Fruit fly (Drosophila melanogaster): ENCODE data around the gene CG14384.

CG14384 gene

DNA sequence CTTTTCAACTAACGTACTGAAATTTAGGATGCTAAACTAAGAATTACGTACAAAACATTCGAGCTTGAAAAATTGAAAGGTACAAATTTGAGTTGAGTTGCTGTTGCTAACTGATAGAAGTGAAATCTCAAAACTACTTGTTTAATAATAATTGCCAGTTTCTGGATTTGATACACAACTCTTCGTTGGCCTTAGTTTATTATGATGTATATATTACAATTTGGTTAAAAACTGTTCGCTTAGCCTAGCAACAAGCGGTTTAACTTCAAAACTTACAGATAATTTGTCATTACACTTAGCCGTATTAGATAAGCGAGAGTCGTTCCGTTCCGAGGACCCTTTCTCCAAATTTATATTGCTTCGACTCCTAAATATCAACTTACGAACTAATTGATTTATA, at the start of gene CG14384, which contains the start of gene grsm:
Gene CG14384 (minus strand): TSS at position 101 of the 400 bp plus-strand sequence.
Gene grsm (minus strand): TSS at position 101 of the 400 bp plus-strand sequence.
- TF ChIP-seq CTCF (optimal IDR thresholded peaks at IDR 0.05) (no peak), CG8478 (optimal IDR thresholded peaks at IDR 0.05) (no peak)

DNA sequence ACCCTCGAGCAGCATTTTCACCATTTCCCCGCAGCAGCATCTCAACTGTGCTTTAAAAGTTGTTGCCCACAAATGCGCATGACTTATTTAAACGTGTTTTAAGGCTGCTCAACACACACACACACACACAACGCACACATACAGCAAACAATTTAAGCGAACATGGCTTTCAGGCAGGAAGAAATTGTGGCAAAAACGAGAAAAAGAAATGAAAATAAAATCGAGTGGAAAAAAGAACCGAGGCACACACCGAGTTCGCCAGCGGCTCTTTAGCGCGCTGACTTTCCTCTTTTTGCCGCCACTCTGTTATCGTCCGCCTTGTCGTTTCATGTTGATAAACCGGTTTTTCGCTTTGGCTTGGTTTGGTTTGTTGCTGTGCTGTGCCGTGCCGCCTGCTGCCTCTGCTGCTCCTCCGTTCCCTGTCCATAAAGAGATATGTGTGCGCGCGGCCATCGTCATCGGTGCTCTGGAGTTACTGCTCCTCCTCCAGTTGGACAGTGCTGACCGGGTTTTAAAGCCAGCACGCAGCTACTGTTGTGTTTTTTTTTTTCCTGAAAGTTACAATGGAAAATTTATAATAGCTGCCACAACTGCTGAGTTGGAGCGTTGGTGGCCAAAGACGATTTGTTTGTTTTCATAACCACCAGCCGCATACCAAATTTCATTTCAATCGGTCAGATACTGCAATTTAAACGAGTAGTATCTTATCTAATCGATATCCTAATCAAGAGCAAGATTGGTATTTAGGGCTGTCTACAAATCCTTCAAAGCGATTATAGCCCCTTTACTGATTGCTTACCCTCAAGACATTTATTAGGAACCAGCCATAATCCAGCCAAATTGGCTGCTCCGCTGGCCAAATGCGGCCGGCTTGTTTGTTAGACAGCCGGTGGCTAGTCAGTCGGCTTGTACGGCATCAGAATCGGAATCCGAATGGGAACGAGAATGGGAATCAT, 48.6 kb upstream of the CG14384 start:
- TF ChIP-seq CTCF (optimal IDR thresholded peaks at IDR 0.05) (no peak), CG8478 (optimal IDR thresholded peaks at IDR 0.05) (no peak)

DNA sequence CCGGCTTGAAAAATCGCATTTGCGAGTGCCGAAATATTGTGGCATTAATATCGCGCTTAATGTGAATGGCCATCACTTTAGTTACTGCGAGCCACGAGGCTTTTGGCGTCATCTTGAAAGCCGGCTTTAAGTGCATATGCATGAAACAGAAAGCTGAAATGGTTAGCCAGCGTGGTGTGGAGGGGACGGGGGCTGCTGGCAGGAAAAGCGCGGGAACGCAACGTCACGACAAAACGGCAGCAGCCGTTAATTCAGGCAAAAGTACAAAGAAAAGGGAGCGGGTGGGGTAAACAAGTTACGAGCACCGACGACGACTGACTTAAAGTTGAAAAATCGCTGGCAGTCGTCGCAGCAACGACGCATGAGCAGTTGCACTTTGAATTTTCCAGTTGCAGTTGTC, 47.9 kb upstream of the CG14384 start:
- TF ChIP-seq CG8478 (optimal IDR thresholded peaks at IDR 0.05) (no peak), CTCF (optimal IDR thresholded peaks at IDR 0.05) (no peak)

DNA sequence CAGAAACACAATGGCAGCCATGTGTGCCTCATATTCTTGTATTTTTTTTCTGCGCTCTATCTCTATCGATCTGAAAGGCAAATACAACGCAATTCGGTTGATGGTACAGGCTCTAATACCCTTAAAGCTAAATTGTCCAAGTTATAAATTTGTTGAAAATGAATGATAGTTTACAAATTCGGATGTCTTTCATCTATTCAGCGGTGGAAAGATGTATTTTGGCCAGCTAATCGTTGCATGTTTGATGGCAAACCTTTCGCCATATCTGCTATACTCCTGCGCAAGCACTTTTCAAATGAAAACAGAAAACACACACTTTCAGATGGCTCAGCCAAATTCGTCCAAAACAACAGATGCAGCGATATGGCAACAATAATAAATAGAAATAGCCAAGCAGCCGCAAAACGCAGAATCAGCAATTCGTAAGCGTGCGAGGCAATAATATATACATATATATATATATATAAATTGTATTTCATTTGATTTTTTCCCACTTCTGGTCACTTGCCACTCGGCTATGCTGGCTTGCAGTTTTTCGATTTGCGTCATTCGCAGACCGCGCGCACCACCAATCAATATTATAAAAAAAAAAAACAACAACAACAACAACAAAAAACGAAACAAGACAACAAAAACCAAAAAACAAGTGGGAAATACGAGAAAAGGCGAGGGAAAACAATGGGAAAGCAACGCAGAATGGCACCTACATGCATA, 46.8 kb upstream of the CG14384 start:
- no peak for TF ChIP-seq CG8478 (optimal IDR thresholded peaks at IDR 0.05)
- no peak for TF ChIP-seq CTCF (optimal IDR thresholded peaks at IDR 0.05)

DNA sequence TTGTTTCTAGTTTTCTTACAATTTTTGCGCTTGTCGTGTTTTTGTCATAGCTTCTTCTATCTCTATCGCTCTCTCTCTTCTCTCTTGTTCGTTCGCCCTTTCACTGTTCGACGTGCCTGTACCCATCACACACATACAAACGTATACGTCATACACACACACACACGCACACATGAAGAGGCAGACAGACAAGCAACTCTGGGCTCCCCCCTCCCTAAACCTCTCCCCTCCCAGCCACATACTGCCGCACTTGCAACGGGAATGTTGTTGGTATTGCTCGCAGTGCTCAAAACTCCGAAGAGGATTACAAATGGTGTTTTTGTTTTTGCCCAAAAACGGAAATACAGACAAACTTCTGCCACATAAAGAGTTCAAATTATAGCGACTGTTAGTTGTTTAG, 45.5 kb upstream of the CG14384 start:
- no peak for TF ChIP-seq CG8478 (optimal IDR thresholded peaks at IDR 0.05)
- no peak for TF ChIP-seq CTCF (optimal IDR thresholded peaks at IDR 0.05)

DNA sequence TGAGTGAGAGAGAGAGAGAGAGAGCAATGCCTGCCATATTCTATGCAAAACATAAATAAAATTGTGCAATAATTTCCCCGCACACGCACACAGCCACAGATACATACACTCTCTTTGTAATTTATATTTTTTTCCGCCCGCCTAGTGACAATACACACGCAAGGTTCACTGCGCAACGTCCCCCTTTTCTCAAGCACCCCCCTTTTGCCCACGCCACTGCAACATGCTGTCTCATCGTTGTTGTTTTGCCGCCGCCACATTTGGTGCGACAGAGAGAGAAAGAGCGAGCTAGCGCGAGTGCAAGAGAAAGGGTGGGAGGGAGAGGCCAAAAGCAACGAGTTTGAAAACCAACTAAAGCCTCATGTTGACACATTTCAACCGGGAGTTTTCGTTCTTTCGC, 44.8 kb upstream of the CG14384 start:
- TF ChIP-seq CG8478 (optimal IDR thresholded peaks at IDR 0.05): no peak
- no peak for TF ChIP-seq CTCF (optimal IDR thresholded peaks at IDR 0.05)

DNA sequence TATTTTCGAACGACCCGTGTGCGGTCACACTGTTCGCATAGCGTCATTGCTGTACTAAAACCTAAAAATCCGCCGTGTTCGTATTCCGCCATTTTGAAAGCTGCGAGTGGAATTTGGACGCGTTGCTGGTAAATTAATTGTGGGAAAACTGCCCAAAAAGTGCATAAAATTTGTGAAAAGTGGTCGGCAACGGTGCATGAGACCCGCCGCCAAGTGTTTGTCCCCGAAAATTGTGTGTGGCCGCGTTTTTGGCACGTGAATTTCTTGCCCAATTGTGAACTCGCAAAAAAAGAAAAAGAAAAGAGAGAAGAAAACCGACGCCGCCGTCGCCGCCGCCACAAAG, 44.1 kb upstream of the CG14384 start, which contains the start of gene CtBP:
Gene CtBP (plus strand): TSS at position 29 of the 343 bp plus-strand sequence.
- TF ChIP-seq CG8478 (optimal IDR thresholded peaks at IDR 0.05): no peak
- no peak for TF ChIP-seq CTCF (optimal IDR thresholded peaks at IDR 0.05)

DNA sequence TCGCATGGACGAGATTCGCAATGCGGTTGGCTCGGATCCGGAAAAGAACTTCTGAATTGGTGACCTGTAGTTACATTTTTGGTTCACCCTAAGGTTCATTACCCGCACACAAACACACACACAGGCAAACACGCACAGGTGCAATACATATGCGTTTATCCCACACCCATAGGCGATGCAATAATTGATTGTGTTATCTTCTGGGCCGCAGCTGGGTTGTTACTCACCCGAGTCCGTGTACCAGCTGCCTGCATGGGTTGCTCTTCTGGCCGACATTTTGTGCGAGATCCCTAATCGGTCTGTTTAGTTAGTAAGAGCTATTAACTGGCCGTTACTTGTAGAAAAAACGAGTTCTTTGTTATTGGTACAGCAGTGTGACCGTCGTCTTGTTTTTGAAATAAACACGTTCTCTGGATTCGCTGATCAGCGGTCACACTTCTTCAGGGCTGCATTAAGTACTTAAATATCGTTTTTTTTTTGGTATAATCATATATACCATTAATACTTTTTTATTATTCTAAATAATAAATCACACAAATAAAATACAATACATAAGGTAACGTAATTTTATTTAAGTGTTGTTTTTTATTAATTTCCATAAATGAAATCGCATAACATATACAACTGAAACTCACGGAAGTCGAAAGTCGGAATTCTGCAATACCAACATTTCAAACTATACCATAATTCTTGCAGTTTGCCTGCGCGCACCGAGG, 43.6 kb upstream of the CG14384 start, which contains the start of gene CG8031:
Gene CG8031 (minus strand): TSS at position 406 of the 716 bp plus-strand sequence.
- TF ChIP-seq CG8478 (optimal IDR thresholded peaks at IDR 0.05) (no peak), CTCF (optimal IDR thresholded peaks at IDR 0.05) (no peak)

DNA sequence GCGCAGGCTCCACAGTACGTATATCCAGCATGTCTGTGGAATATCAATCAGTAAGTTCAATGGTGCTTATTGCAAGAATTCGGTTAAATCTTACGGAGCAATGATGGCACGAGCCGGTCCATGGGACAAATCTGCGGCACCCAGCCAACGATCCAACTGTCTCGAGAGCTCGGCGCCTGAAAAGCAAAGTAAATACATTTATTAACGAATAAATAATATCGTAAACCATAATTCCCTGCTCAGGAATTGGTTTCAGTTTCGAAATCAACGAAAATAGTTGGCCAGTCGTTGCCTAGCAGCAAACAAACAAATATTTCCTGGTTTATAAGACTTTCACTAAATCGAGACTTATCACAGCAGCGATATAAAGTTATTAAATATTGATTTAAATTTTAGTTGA, 42.1 kb upstream of the CG14384 start, which contains the start of gene CG11656:
Gene CG11656 (plus strand): TSS at position 301 of the 400 bp plus-strand sequence.
- no peak for TF ChIP-seq CG8478 (optimal IDR thresholded peaks at IDR 0.05)
- TF ChIP-seq CTCF (optimal IDR thresholded peaks at IDR 0.05): no peak

DNA sequence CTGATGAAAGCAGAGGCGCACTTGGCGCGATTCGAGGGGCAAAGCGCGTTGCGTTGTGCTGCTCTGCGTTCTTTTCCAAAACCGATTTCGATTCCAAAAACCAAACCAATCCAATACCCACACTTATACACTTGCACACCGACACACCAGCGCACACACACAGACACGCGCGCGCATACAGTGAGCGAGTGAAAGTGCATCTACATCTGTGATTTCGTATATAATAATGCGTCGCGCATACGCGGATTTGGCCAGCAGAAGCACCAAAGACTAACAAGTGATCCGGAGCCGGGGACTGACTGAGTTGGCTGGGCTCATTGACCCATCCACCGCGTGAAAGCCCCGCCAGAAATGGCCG, 30.7 kb upstream of the CG14384 start:
- TF ChIP-seq CTCF (optimal IDR thresholded peaks at IDR 0.05): no peak
- TF ChIP-seq CG8478 (optimal IDR thresholded peaks at IDR 0.05): no peak

DNA sequence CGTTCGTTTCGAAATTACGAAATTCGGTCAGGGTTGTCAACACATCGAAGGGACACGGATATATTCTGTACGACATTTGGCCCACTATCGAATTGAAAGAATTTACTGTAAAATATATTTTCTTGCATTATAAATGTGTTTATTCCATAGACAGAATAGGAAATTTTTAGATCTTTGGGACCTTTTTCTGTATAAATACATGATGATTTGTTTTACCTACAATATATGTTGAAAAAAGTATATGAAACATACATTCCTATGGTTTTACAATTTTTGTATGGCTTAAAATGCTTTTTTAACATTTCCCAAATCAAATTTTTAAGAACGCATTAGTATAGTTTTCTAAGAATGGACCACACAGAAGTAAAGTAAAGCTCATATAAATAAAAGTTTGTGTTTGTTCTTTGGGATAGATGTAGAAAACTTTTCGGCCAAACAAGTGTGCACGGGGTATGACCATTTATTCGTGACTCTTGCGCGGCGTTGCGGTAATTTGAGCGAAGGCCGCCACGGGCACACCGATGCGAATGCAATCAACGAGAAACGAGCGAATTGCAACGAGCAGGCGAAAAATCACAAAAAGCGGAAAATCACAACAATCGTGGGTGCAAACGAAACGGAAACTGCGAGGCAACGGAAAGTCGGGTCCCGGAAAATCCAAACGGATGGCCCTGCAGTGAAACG, 30.2 kb upstream of the CG14384 start, which contains the start of the genes CG17327, CG44194 and CG7518:
Gene CG17327 (minus strand): TSS at position 177 of the 684 bp plus-strand sequence.
Gene CG44194 (minus strand): TSS at position 177 of the 684 bp plus-strand sequence.
Gene CG7518 (plus strand): TSS at position 540 of the 684 bp plus-strand sequence.
- TF ChIP-seq CG8478 (optimal IDR thresholded peaks at IDR 0.05) (no peak), CTCF (optimal IDR thresholded peaks at IDR 0.05) (no peak)

DNA sequence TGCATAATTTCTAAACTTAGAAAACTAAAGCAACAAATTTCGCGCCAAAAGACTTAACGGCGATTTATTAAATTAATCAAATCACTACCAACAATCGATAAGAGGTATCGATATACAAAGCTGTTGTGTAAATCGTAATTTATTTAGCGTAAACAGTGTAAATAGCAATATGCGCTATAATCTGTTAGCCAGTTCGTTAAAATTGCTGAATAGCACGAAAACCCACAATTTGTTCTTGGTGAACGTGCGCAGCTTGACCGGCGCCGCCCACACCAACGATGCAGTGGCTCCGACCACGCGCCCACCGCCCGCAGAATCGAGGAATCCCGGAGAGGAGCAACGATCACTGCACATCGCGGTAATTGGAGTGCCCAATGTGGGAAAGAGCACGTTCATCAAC, 28.0 kb upstream of the CG14384 start, which contains the start of gene CG7488:
Gene CG7488 (plus strand): TSS at position 99 of the 400 bp plus-strand sequence.
- TF ChIP-seq CTCF (optimal IDR thresholded peaks at IDR 0.05) (no peak), CG8478 (optimal IDR thresholded peaks at IDR 0.05) (no peak)

DNA sequence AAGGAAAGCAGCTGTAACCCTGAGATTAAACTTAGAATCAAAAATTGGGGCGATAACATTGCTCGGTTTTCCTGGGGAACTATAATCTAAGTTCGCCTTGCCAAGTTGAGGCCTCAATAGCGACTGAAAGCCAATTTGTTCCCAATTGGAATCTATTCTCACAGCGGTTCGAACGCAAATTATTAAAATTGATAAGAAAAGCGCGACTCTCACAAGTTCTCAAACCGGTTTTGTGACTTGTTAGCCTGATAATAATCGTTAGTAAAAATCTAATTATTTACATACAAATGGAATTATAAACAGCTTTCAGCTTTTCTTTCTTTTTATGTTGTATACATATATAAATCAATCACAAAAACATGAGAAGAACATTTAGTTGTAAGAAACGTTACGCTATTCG, 27.5 kb upstream of the CG14384 start, which contains the start of gene yellow-f2:
Gene yellow-f2 (minus strand): TSS at position 101 of the 400 bp plus-strand sequence.
- TF ChIP-seq CTCF (optimal IDR thresholded peaks at IDR 0.05): no peak
- TF ChIP-seq CG8478 (optimal IDR thresholded peaks at IDR 0.05): no peak

DNA sequence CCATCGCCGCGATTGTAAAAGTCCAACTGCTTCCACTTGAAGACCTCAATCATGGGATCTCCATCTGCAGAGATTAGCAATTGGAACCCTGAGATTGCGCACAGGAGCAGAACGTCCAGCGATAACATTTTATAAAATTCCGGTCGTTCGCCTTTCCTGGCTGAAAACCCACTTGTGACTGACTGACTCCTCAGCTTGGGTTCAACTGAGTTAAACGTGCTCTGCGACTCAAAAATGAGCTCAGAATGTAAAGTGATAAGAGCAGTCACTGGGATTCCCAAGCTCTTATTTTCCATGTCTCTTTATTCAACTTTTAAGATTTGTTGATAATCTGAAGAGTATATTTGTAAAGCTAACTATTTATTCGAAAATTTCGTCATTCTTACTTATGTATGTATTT, 25.5 kb upstream of the CG14384 start, which contains the start of gene yellow-f:
Gene yellow-f (minus strand): TSS at position 184 of the 400 bp plus-strand sequence.
- no peak for TF ChIP-seq CTCF (optimal IDR thresholded peaks at IDR 0.05)
- TF ChIP-seq CG8478 (optimal IDR thresholded peaks at IDR 0.05): no peak

Data from S2 (cell line).